Fruit fly (Drosophila melanogaster) whole organism, embryonic: ENCODE data around the gene CG1172.

Experiments used
- Adf1 ChIP-seq: fragments of 200-800 bp; sonication (Bioruptor generic); IDR thresholded peaks from 2 replicates; pipeline ENCODE4 v1.3.6; 2022; ENCODE audit warnings: missing biosample characterization, missing genetic modification characterization
- Blimp-1 ChIP-seq: fragments of 200-800 bp; sonication (Bioruptor generic); optimal IDR thresholded peaks from 3 replicates; lab custom pipeline; 2018; ENCODE audit warnings: missing biosample characterization, missing genetic modification characterization, mild to moderate bottlenecking, moderate library complexity, missing genetic modification reagents
- CG1024 ChIP-seq: fragments of 200-800 bp; sonication (Bioruptor generic); IDR thresholded peaks from 2 replicates; pipeline ENCODE4 v1.3.6; 2022; ENCODE audit warnings: missing biosample characterization, missing genetic modification characterization
- CG11247 ChIP-seq: fragments of 200-800 bp; sonication (Bioruptor generic); IDR thresholded peaks from 2 replicates; pipeline ENCODE4 v1.3.6; 2022; ENCODE audit warnings: missing biosample characterization, missing genetic modification characterization
- CG12769 ChIP-seq: fragments of 200-800 bp; sonication (Bioruptor generic); optimal IDR thresholded peaks from 2 replicates; lab custom pipeline; 2019; ENCODE audit warnings: missing biosample characterization, mild to moderate bottlenecking, missing genetic modification characterization, moderate library complexity
- CG13894 ChIP-seq: fragments of 200-800 bp; sonication (Bioruptor generic); optimal IDR thresholded peaks from 3 replicates; lab custom pipeline; 2018; ENCODE audit warnings: missing biosample characterization, mild to moderate bottlenecking, missing genetic modification characterization, moderate library complexity
- CG15269 ChIP-seq: fragments of 200-800 bp; sonication (Bioruptor generic); optimal IDR thresholded peaks from 2 replicates; lab custom pipeline; 2018; ENCODE audit warnings: missing biosample characterization, mild to moderate bottlenecking, missing genetic modification characterization, moderate library complexity
- CG18764 ChIP-seq: fragments of 200-800 bp; sonication (Bioruptor generic); optimal IDR thresholded peaks from 3 replicates; lab custom pipeline; 2016; ENCODE audit warnings: missing biosample characterization, missing genetic modification characterization
- CG2199 ChIP-seq: fragments of 200-800 bp; sonication (Bioruptor generic); IDR thresholded peaks from 3 replicates; pipeline ENCODE4 v1.3.6; 2022; ENCODE audit warnings: missing biosample characterization, missing genetic modification characterization
- CG34422 ChIP-seq: fragments of 200-800 bp; sonication (Bioruptor generic); IDR thresholded peaks from 3 replicates; pipeline ENCODE4 v1.3.6; 2022; ENCODE audit warnings: missing biosample characterization, missing genetic modification characterization
- CG42726 ChIP-seq: fragments of 200-800 bp; sonication (Bioruptor generic); IDR thresholded peaks from 2 replicates; pipeline ENCODE4 v1.3.6; 2022; ENCODE audit warnings: missing biosample characterization, missing genetic modification characterization; ENCODE audit not compliant: partially characterized antibody
- CG4820 ChIP-seq: fragments of 200-800 bp; sonication (Bioruptor generic); optimal IDR thresholded peaks from 3 replicates; lab custom pipeline; 2016; ENCODE audit warnings: missing biosample characterization, missing genetic modification characterization
- CG4854 ChIP-seq: fragments of 200-800 bp; sonication (Bioruptor generic); optimal IDR thresholded peaks from 2 replicates; lab custom pipeline; 2016; ENCODE audit warnings: missing biosample characterization, missing genetic modification characterization, inconsistent platforms
- CG7372 ChIP-seq: fragments of 200-800 bp; sonication (Bioruptor generic); IDR thresholded peaks from 2 replicates; pipeline ENCODE4 v1.3.6; 2022; ENCODE audit warnings: missing biosample characterization, missing genetic modification characterization
- D ChIP-seq, 2 experiments: fragments of 200-800 bp in 1 of 2; fragments of >200 bp in 1 of 2; sonication (Bioruptor generic) in 1 of 2; optimal IDR thresholded peaks; 2 replicates in 1 of 2; 3 replicates in 1 of 2; lab custom pipeline; 2017; ENCODE audit warnings: mild to moderate bottlenecking in 1 of 2, missing biosample characterization in 1 of 2, missing genetic modification characterization in 1 of 2, missing genetic modification reagents in 1 of 2
- Deaf1 ChIP-seq: fragments of 200-800 bp; optimal IDR thresholded peaks from 3 replicates; lab custom pipeline; 2019; ENCODE audit warnings: missing biosample characterization, mild to moderate bottlenecking, missing genetic modification characterization, moderate library complexity
- Ets65A ChIP-seq: fragments of 200-800 bp; sonication (Bioruptor generic); peaks from one replicate; lab custom pipeline; 2016; ENCODE audit warnings: missing biosample characterization, missing genetic modification characterization
- Lpt ChIP-seq: fragments of >200 bp; optimal IDR thresholded peaks from 2 replicates; lab custom pipeline; 2018; ENCODE audit warnings: missing biosample characterization, missing genetic modification characterization
- Med ChIP-seq: fragments of 200-800 bp; sonication (Bioruptor generic); peaks from one replicate; lab custom pipeline; 2016; ENCODE audit warnings: missing biosample characterization, missing genetic modification characterization, mild to moderate bottlenecking, inconsistent platforms, moderate library complexity
- Xrp1 ChIP-seq: fragments of 200-800 bp; sonication (Bioruptor generic); IDR thresholded peaks from 2 replicates; pipeline ENCODE4 v1.3.6; 2022; ENCODE audit warnings: missing biosample characterization, missing genetic modification characterization
- amos ChIP-seq: fragments of 200-800 bp; sonication (Bioruptor generic); IDR thresholded peaks from 2 replicates; pipeline ENCODE4 v1.3.6; 2022; ENCODE audit warnings: missing biosample characterization, missing genetic modification characterization; ENCODE audit not compliant: partially characterized antibody
- ato ChIP-seq: fragments of 200-800 bp; sonication (Bioruptor generic); IDR thresholded peaks from 2 replicates; pipeline ENCODE4 v1.3.6; 2022; ENCODE audit warnings: missing biosample characterization, missing genetic modification characterization; ENCODE audit not compliant: partially characterized antibody
- bbx ChIP-seq: fragments of 200-800 bp; sonication (Bioruptor generic); IDR thresholded peaks from 2 replicates; pipeline ENCODE4 v1.3.6; 2022; ENCODE audit warnings: missing biosample characterization, missing genetic modification characterization; ENCODE audit not compliant: partially characterized antibody
- br ChIP-seq: fragments of >200 bp; optimal IDR thresholded peaks from 2 replicates; lab custom pipeline; 2017
- chif ChIP-seq, 2 experiments: fragments of 200-800 bp; sonication (Bioruptor generic); optimal IDR thresholded peaks; 3 replicates each; lab custom pipeline; 2016; ENCODE audit warnings: missing biosample characterization in 2 of 2, missing genetic modification characterization in 2 of 2
- chinmo ChIP-seq: fragments of 200-800 bp; sonication (Bioruptor generic); IDR thresholded peaks from 4 replicates; pipeline ENCODE4 v1.3.6; 2022; ENCODE audit warnings: missing biosample characterization, missing genetic modification characterization; ENCODE audit not compliant: partially characterized antibody
- ci ChIP-seq: fragments of 200-800 bp; sonication (Bioruptor generic); IDR thresholded peaks from 3 replicates; pipeline ENCODE4 v1.3.6; 2022; ENCODE audit warnings: missing biosample characterization, missing genetic modification characterization
- crol ChIP-seq: fragments of 200-800 bp; sonication (Bioruptor generic); IDR thresholded peaks from 2 replicates; pipeline ENCODE4 v1.3.6; 2022; ENCODE audit warnings: missing biosample characterization, missing genetic modification characterization
- dmrt99B ChIP-seq: fragments of 200-800 bp; sonication (Bioruptor generic); optimal IDR thresholded peaks from 2 replicates; lab custom pipeline; 2018; ENCODE audit warnings: missing biosample characterization, mild to moderate bottlenecking, missing genetic modification characterization, moderate library complexity
- klu ChIP-seq: fragments of 200-800 bp; sonication (Bioruptor generic); IDR thresholded peaks from 2 replicates; pipeline ENCODE4 v1.3.6; 2022; ENCODE audit warnings: missing biosample characterization, missing genetic modification characterization
- lab ChIP-seq: fragments of 200-800 bp; sonication (Bioruptor generic); optimal IDR thresholded peaks from 3 replicates; lab custom pipeline; 2017; ENCODE audit warnings: missing biosample characterization, missing genetic modification characterization, mild to moderate bottlenecking, moderate library complexity, missing genetic modification reagents
- lbe ChIP-seq: fragments of 200-800 bp; sonication (Bioruptor generic); optimal IDR thresholded peaks from 2 replicates; lab custom pipeline; 2016; ENCODE audit warnings: missing biosample characterization, mild to moderate bottlenecking, missing genetic modification characterization
- lilli ChIP-seq: fragments of 200-800 bp; sonication (Bioruptor generic); optimal IDR thresholded peaks from 3 replicates; lab custom pipeline; 2016; ENCODE audit warnings: missing biosample characterization, missing genetic modification characterization
- mam ChIP-seq: fragments of 200-800 bp; sonication (Bioruptor generic); optimal IDR thresholded peaks from 3 replicates; lab custom pipeline; 2016; ENCODE audit warnings: missing biosample characterization, missing genetic modification characterization
- mld ChIP-seq: fragments of 200-800 bp; sonication (Bioruptor generic); IDR thresholded peaks from 3 replicates; pipeline ENCODE4 v1.3.6; 2022; ENCODE audit warnings: missing biosample characterization, missing genetic modification characterization; ENCODE audit not compliant: partially characterized antibody
- nom ChIP-seq: fragments of 200-800 bp; sonication (Bioruptor generic); optimal IDR thresholded peaks from 2 replicates; lab custom pipeline; 2017; ENCODE audit warnings: missing biosample characterization, missing genetic modification characterization, mild to moderate bottlenecking, moderate library complexity, missing genetic modification reagents
- oc ChIP-seq: fragments of 200-800 bp; sonication (Bioruptor generic); optimal IDR thresholded peaks from 2 replicates; lab custom pipeline; 2018; ENCODE audit warnings: missing biosample characterization, mild to moderate bottlenecking, missing genetic modification characterization, moderate library complexity
- otp ChIP-seq: fragments of 200-800 bp; sonication (Bioruptor generic); IDR thresholded peaks from 3 replicates; pipeline ENCODE4, ENCODE4 v1.3.6; 2022; ENCODE audit warnings: missing biosample characterization, missing genetic modification characterization
- pita ChIP-seq: fragments of 200-800 bp; sonication (Bioruptor generic); optimal IDR thresholded peaks from 2 replicates; lab custom pipeline; 2017; ENCODE audit warnings: missing biosample characterization, mild to moderate bottlenecking, missing genetic modification characterization
- pros ChIP-seq: fragments of 200-800 bp; sonication (Bioruptor generic); optimal IDR thresholded peaks from 3 replicates; lab custom pipeline; 2019; ENCODE audit warnings: missing biosample characterization, mild to moderate bottlenecking, missing genetic modification characterization, moderate library complexity
- pum ChIP-seq: fragments of 200-800 bp; sonication (Bioruptor generic); optimal IDR thresholded peaks from 2 replicates; lab custom pipeline; 2016; ENCODE audit warnings: missing biosample characterization, missing genetic modification characterization
- rib ChIP-seq: fragments of 200-800 bp; sonication (Bioruptor generic); IDR thresholded peaks from 2 replicates; pipeline ENCODE4 v1.3.6; 2022; ENCODE audit warnings: missing biosample characterization, missing genetic modification characterization
- sob ChIP-seq: fragments of 200-800 bp; sonication (Bioruptor generic); IDR thresholded peaks from 2 replicates; pipeline ENCODE4 v1.3.6; 2022; ENCODE audit warnings: missing biosample characterization, missing genetic modification characterization
- sqz ChIP-seq: fragments of 200-800 bp; sonication (Bioruptor generic); optimal IDR thresholded peaks from 3 replicates; lab custom pipeline; 2018; ENCODE audit warnings: missing biosample characterization, mild to moderate bottlenecking, missing genetic modification characterization
- stc ChIP-seq: fragments of 200-800 bp; sonication (Bioruptor generic); IDR thresholded peaks from 2 replicates; pipeline ENCODE4 v1.3.6; 2022; ENCODE audit warnings: missing biosample characterization, missing genetic modification characterization
- tap ChIP-seq: fragments of 200-800 bp; optimal IDR thresholded peaks from 3 replicates; lab custom pipeline; 2019; ENCODE audit warnings: missing biosample characterization, mild to moderate bottlenecking, missing genetic modification characterization, moderate library complexity
- trh ChIP-seq: fragments of 200-800 bp; sonication (Bioruptor generic); optimal IDR thresholded peaks from 2 replicates; lab custom pipeline; 2016; ENCODE audit warnings: missing biosample characterization, missing genetic modification characterization

The CG1172 gene

DNA sequence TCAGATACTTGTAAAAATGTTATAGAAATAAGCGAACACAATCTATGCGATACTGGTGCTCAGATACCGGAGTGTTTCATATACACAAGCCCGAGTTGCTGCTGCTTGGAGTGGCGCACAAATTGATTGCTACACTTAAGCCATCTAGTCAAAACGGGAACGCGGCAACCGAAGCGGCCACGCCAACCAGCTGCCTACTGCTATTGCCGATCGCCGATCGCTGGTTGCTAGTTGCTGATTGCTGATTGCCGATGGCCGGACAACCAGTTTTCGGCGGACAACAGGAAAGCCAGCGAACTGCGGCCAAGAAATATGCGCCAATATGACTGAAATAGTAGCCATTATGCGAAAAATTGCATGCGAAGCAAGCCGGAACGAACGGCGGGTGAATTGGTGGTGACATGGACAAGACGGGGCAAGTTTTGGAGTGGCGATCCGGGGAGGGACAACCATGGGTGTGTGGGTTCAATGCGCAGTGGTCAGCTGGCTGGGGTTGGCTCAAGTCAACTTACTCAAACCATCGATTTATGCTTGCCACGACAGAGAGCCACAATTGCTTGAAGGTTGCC lies 3.5 kb upstream of the CG1172 start (continued):
- TF ChIP-seq D (optimal IDR thresholded peaks at IDR 0.05; lab: Kevin White, UChicago) (no peak), D (GFP tag; optimal IDR thresholded peaks at IDR 0.05; lab: Kevin White, UChicago) (no peak), lilli (GFP tag; lab: Kevin White, UChicago) (no peak), stc (GFP tag; lab: Robert Waterston, UW) (no peak), chif (GFP tag; optimal IDR thresholded peaks at IDR 0.05; lab: Kevin White, UChicago) (no peak), Lpt (no peak), dmrt99B (tag; lab: Kevin White, UChicago) (no peak), nom (peak; percentile 33), br (lab: Kevin White, UChicago) (no peak), CG4820 (GFP tag; lab: Kevin White, UChicago) (no peak), CG42726 (GFP tag; lab: Robert Waterston, UW) (no peak), trh (GFP tag; lab: Kevin White, UChicago) (no peak), crol (no peak), Ets65A (GFP tag; lab: Kevin White, UChicago) (peak; percentile 55)

DNA sequence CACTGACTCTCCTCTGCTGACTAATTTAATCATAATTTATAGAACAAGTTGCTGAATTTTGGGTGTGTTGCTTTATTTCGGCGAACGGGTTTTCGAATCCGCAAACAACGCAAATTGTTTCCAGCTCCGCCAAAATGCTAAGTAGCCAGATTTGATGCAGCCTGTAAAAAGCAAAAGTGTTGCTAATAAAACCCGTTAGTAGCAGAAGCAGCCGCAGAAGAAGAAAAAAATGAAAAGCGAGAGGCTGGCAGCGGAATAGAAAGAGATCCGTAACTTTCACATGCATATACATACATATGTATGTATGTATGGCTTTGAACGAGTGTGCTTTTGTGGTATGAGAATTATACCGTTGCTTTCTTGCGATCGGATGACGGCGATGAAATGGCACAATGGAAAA lies 1.7 kb upstream of the CG1172 start:
- TF ChIP-seq Blimp-1 (GFP tag; lab: Kevin White, UChicago), result peak; percentile 96
- TF ChIP-seq pita, result no peak
- peak; percentile 30 for TF ChIP-seq Ets65A (GFP tag; lab: Kevin White, UChicago)
- no peak for TF ChIP-seq Xrp1 (GFP tag; lab: Robert Waterston, UW)

DNA sequence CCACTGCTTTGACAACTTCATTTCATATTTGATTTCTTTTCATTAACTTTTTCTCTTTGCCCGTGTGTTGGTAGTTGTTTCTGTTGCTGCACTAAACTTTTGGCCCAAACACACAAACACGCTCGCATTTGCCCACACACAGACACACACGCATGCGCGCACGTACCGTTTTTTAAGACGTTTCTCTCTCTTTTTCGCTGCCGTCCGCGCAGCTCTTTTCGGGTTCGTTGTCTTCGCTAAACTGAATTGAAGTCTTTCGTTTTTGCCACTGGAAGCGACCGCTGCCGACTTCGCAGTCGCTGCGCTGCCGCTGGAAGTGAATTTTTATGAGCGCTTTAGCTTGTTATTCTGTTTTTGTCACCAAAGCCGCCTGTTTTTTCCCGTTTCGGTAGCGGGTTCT lies 1.1 kb upstream of the CG1172 start, which contains the start of gene kkv:
TSS of gene kkv (minus strand) at position 246 of the 400 bp plus-strand sequence.
- TF ChIP-seq CG7372 (GFP tag; lab: Robert Waterston, UW) (no peak), CG2199 (0 out of 3 replicates have a peak, but pooled peaks have one; percentile 28), klu (GFP tag; lab: Robert Waterston, UW) (no peak), pros (GFP tag; lab: Kevin White, UChicago) (peak; percentile 95), Adf1 (GFP tag; lab: Robert Waterston, UW) (peak; percentile 86), rib (GFP tag; lab: Robert Waterston, UW) (peak; percentile 41; the same call in 1 of the 2 replicates), CG18764 (GFP tag; lab: Kevin White, UChicago) (no peak), lbe (GFP tag; lab: Kevin White, UChicago) (no peak), CG13894 (tag; lab: Kevin White, UChicago) (peak; percentile 42), lab (GFP tag; lab: Kevin White, UChicago) (no peak), chinmo (GFP tag; lab: Robert Waterston, UW) (peak; percentile 92), Med (peak; percentile 31), CG12769 (tag; lab: Kevin White, UChicago) (peak; percentile 43), pum (GFP tag; lab: Kevin White, UChicago) (no peak), CG34422 (GFP tag; lab: Robert Waterston, UW) (0 out of 3 replicates have a peak, but pooled peaks have one; percentile 33), Ets65A (GFP tag; lab: Kevin White, UChicago) (peak; percentile 17), otp (GFP tag; lab: Robert Waterston, UW) (0 out of 3 replicates have a peak, but pooled peaks have one; percentile 9), bbx (GFP tag; lab: Robert Waterston, UW) (peak; percentile 44), oc (tag; lab: Kevin White, UChicago) (peak; percentile 37), mld (0 out of 3 replicates have a peak, but pooled peaks have one; percentile 41), Deaf1 (tag; lab: Kevin White, UChicago) (peak; percentile 52), CG4854 (GFP tag; lab: Kevin White, UChicago) (no peak), sob (peak; percentile 25; the same call in 1 of the 2 replicates), ci (GFP tag; lab: Robert Waterston, UW) (peak; percentile 26; the same call in 1 of the 3 replicates), ato (0 out of 2 replicates have a peak, but pooled peaks have one; percentile 13), CG1024 (no peak), mam (GFP tag; lab: Kevin White, UChicago) (no peak), sqz (no peak), amos (0 out of 2 replicates have a peak, but pooled peaks have one; percentile 18), CG15269 (peak; percentile 76), tap (tag; lab: Kevin White, UChicago) (no peak), CG11247 (peak; percentile 85)
